Fruit fly (Drosophila melanogaster): ENCODE measurements around the gene CG31145.

CG31145 gene

DNA sequence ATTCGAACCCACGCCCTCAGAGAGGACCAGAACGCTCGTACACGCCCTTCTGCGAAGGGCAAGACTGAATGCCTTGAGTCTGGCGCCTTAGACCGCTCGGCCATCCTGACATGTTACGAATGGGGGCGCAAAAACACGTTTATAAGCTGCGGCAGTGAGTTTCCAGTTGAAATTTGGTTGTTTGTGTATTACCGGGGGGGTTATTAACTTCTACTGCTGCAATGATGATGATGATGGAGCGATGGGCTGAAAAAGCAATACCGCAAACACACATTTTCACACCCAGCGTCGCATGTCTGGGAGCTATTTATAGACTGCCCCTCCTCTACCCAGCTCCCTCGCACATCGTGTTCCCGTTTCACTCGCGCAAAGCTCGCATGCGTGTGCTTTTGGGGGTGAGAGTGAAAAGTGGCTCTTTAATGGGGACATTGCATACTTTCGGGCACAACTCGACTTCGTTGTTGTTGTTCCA is 68.1 kb downstream of the CG31145 start (continued):
- TF ChIP-seq CG9705 (GFP tag; optimal IDR thresholded peaks at IDR 0.05) = no peak
- no peak for TF ChIP-seq GATAd (GFP tag; optimal IDR thresholded peaks at IDR 0.05)
- TF ChIP-seq sage (GFP tag; optimal IDR thresholded peaks at IDR 0.05) = no peak
- peak; percentile 30 for TF ChIP-seq Dif (GFP tag; optimal IDR thresholded peaks at IDR 0.05; ENCODE audit: partially characterized antibody)
- no peak for TF ChIP-seq Hr83 (GFP tag; optimal IDR thresholded peaks at IDR 0.05; ENCODE audit: poor library complexity, severe bottlenecking)
- TF ChIP-seq br (GFP tag; optimal IDR thresholded peaks at IDR 0.05) = no peak
- no peak for TF ChIP-seq dl (GFP tag; optimal IDR thresholded peaks at IDR 0.05; ENCODE audit: insufficient read depth in 1 of 2, partially characterized antibody in 2 of 2)
- TF ChIP-seq dmrt93B (GFP tag; optimal IDR thresholded peaks at IDR 0.05) = no peak

DNA sequence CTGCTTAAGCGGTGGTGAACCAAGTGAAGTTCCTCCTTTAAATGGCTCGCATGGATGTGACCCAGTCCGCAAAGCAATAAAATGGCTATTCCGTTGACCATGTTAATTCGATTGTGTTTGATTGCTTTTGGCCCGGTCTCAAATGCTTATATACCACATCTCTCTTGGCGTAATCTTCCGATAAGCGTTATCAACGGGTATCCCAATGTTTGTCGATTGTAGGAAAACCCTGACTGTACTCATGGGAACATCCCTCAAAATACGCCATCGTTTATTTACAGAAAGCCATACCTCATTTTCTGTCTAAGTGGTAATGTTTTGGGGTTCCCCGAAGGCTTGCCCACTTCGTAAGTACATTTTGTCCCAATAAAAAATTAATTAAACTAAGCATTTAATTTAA is 70.5 kb downstream of the CG31145 start, which contains the start of gene CG10183:
Gene CG10183, minus strand, starts transcription at position 101 of the 400 bp plus-strand sequence.
- no peak for TF ChIP-seq Sp1 (GFP tag; optimal IDR thresholded peaks at IDR 0.05)
- no peak for TF ChIP-seq Rel (GFP tag; optimal IDR thresholded peaks at IDR 0.05)
- peak; percentile 64 for TF ChIP-seq Rel (tag; optimal IDR thresholded peaks at IDR 0.05)

DNA sequence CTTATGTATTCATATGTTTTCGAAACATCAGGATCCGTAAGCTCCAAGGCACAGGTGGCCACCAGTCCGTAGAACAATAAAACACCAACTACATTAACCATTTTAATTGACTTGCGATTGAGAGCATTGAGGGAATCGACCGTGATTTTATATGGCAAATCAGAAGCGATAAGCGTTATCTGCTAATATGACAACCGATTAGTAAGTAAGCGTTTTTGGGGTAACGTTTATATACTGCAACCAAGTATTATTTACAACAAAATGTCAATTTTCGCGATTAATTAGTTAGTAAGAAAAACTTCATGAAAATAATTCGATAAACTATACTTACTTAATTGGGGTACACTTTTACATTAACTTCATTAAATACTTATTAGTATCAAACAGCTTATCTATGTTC is 73.3 kb downstream of the CG31145 start, which contains the start of gene CG16723:
Gene CG16723, minus strand, starts transcription at position 101 of the 400 bp plus-strand sequence.
- no peak for TF ChIP-seq woc (GFP tag; optimal IDR thresholded peaks at IDR 0.05)
- no peak for TF ChIP-seq Hr83 (GFP tag; optimal IDR thresholded peaks at IDR 0.05; ENCODE audit: poor library complexity, severe bottlenecking)
- no peak for TF ChIP-seq CG32264 (GFP tag; optimal IDR thresholded peaks at IDR 0.05)
- no peak for TF ChIP-seq Hr78 (GFP tag; optimal IDR thresholded peaks at IDR 0.05)
- TF ChIP-seq Hnf4 (GFP tag; optimal IDR thresholded peaks at IDR 0.05) = no peak
- TF ChIP-seq pan (optimal IDR thresholded peaks at IDR 0.05) = no peak
- no peak for TF ChIP-seq ey (GFP tag; optimal IDR thresholded peaks at IDR 0.05)
- TF ChIP-seq sage (GFP tag; optimal IDR thresholded peaks at IDR 0.05) = no peak
- no peak for TF ChIP-seq CG9705 (GFP tag; optimal IDR thresholded peaks at IDR 0.05)
- no peak for TF ChIP-seq jim (GFP tag; optimal IDR thresholded peaks at IDR 0.05)
- TF ChIP-seq Jra (GFP tag; optimal IDR thresholded peaks at IDR 0.05) = no peak
- no peak for TF ChIP-seq Myc (optimal IDR thresholded peaks at IDR 0.05)
- no peak for TF ChIP-seq Abd-B (GFP tag; optimal IDR thresholded peaks at IDR 0.05)
- no peak for TF ChIP-seq lola (GFP tag; optimal IDR thresholded peaks at IDR 0.05)
- TF ChIP-seq fru (GFP tag; optimal IDR thresholded peaks at IDR 0.05) = no peak
- no peak for TF ChIP-seq dsf (GFP tag; optimal IDR thresholded peaks at IDR 0.05; ENCODE audit: borderline replicate concordance)
- TF ChIP-seq rgr (GFP tag; optimal IDR thresholded peaks at IDR 0.05) = no peak
- no peak for TF ChIP-seq h (GFP tag; optimal IDR thresholded peaks at IDR 0.05)

- no peak for TF ChIP-seq CrebA (GFP tag; optimal IDR thresholded peaks at IDR 0.05; ENCODE audit: borderline replicate concordance)
- no peak for TF ChIP-seq brk (GFP tag; optimal IDR thresholded peaks at IDR 0.05)
- TF ChIP-seq GATAd (GFP tag; optimal IDR thresholded peaks at IDR 0.05) = no peak
- TF ChIP-seq CG9705 (GFP tag; optimal IDR thresholded peaks at IDR 0.05) = no peak
- no peak for TF ChIP-seq rgr (GFP tag; optimal IDR thresholded peaks at IDR 0.05)
- TF ChIP-seq Dif (GFP tag; optimal IDR thresholded peaks at IDR 0.05; ENCODE audit: partially characterized antibody) = no peak
Measured at dm6 chr3R:23592669-23593068, 76.8 kb downstream of the CG31145 start, which contains the start of gene CG33337. Gene CG33337, minus strand, starts transcription at chr3R:23592769.

dm6 chr3R:23589719-23590118 is 79.7 kb downstream of the CG31145 start, which contains the start of gene CG10182:
Gene CG10182, minus strand, starts transcription at chr3R:23589819.
- no peak for TF ChIP-seq Rel (GFP tag; optimal IDR thresholded peaks at IDR 0.05)
- no peak for TF ChIP-seq Rel (tag; optimal IDR thresholded peaks at IDR 0.05)
- TF ChIP-seq Sp1 (GFP tag; optimal IDR thresholded peaks at IDR 0.05) = no peak
- no peak for TF ChIP-seq lola (GFP tag; optimal IDR thresholded peaks at IDR 0.05)
- TF ChIP-seq jim (GFP tag; optimal IDR thresholded peaks at IDR 0.05) = no peak
- TF ChIP-seq rgr (GFP tag; optimal IDR thresholded peaks at IDR 0.05) = no peak
- TF ChIP-seq HLH106 (tag; optimal IDR thresholded peaks at IDR 0.05) = no peak
- TF ChIP-seq h (GFP tag; optimal IDR thresholded peaks at IDR 0.05) = no peak
- no peak for TF ChIP-seq dmrt93B (GFP tag; optimal IDR thresholded peaks at IDR 0.05)
- TF ChIP-seq Hr83 (GFP tag; optimal IDR thresholded peaks at IDR 0.05; ENCODE audit: poor library complexity, severe bottlenecking) = no peak
- TF ChIP-seq sage (GFP tag; optimal IDR thresholded peaks at IDR 0.05) = no peak

DNA sequence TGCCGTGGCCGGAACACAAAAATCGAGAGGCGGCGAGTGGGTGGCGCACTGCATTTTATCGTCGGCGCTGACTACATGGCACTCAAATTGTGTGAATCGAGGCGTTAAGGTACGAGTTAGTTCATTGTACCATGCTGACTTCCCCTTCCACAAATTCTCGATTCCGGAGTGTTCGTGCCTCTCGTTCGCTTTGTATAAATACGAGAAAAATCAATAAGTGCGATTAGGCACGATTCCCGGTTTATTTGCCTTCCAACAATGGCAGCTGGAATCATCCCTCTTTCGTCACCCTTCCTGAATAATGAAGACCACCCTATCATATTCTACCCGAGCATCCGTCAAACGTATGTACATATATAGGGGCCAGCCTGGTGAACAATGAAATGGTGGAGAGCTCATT is 92.8 kb downstream of the CG31145 start:
- TF ChIP-seq Hr78 (GFP tag; optimal IDR thresholded peaks at IDR 0.05) = no peak
- TF ChIP-seq Sp1 (GFP tag; optimal IDR thresholded peaks at IDR 0.05) = no peak
- no peak for TF ChIP-seq sv (GFP tag; optimal IDR thresholded peaks at IDR 0.05)
- TF ChIP-seq psq (GFP tag; optimal IDR thresholded peaks at IDR 0.05) = no peak

All from whole organism, wandering third instar larva.